Fruit fly (Drosophila melanogaster) whole organism: ENCODE data around the gene CG11263.

ENCODE experiments used
- CG8478 ChIP-seq: fragments of >200 bp; optimal IDR thresholded peaks from 2 replicates; lab custom pipeline; 2018; ENCODE audit warnings: inconsistent platforms
- Dll ChIP-seq: fragments of >200 bp; optimal IDR thresholded peaks from 2 replicates; lab custom pipeline; 2017
- EcR ChIP-seq, 2 experiments: fragments of >200 bp; optimal IDR thresholded peaks; 2 replicates each; lab custom pipeline; 2017; ENCODE audit warnings: missing biosample characterization in 2 of 2, missing genetic modification characterization in 2 of 2, missing genetic modification reagents in 2 of 2
- pan ChIP-seq: fragments of >200 bp; optimal IDR thresholded peaks from 2 replicates; lab custom pipeline; 2017
- psq ChIP-seq: fragments of >200 bp; optimal IDR thresholded peaks from 2 replicates; lab custom pipeline; 2017
- usp ChIP-seq: fragments of >200 bp; optimal IDR thresholded peaks from 2 replicates; lab custom pipeline; 2017; ENCODE audit warnings: missing biosample characterization, missing genetic modification characterization, mixed read lengths

CG11263 gene

DNA sequence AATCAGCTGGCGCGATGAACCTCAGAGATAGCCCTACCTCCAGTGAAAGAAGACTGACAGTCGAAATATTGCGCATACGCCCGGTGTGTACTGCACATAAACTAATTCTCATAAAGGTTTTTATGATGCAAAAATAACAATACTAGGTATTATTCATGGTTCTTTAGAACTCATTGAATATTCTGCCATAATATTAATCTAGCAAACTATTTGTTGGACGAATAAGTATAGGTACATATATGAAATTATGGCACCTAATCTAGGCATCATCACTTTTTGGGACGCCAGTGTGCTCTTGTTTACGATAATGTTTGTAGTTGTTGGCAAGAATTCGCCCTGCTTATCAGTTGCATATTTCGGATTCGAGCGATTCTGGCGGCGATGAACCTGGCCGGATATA is 15.1 kb downstream of the CG11263 start:
- TF ChIP-seq CG8478 (lab: Kevin White, UChicago) (no peak), psq (lab: Kevin White, UChicago) (no peak), usp (no peak), EcR (GFP tag; optimal IDR thresholded peaks at IDR 0.05; lab: Kevin White, UChicago) (no peak), pan (lab: Kevin White, UChicago) (no peak), Dll (lab: Kevin White, UChicago) (no peak)

DNA sequence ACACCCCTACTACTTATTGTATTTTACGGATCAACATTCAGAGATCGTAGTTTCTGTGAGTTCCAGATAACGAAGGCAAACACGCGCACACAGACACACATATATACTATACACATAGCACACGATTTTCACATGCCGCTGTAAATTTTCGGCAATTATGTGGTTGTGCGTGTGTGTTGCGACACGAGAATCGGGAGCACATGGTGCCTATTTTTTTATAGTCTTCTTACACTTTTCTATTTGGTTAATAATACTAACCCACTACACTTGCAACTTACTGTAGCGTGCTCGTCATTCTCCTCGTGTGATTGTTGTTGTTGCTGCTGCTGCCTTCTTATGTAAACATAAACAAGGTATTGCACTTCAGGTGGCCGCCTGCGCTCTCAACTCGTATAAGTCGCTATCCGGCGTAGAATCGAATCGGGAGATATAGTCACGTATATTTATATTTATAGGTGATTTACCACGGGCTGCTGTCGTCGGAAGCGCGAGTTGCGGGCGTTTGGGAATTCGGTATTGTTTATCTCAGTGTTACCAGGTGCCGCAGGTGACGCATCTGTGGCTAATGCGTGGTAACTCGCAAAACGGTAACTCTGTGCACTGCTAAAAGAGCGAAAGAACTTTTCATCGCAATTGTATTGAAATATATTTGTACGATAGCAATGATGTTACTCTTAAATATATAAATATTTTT is 15.7 kb downstream of the CG11263 start, which contains the start of gene Adk2:
TSS of gene Adk2 (minus strand) at position 529 of the 694 bp plus-strand sequence.
- TF ChIP-seq pan (lab: Kevin White, UChicago) (no peak), psq (lab: Kevin White, UChicago) (no peak), usp (no peak), EcR (GFP tag; optimal IDR thresholded peaks at IDR 0.05; lab: Kevin White, UChicago) (no peak), Dll (lab: Kevin White, UChicago) (no peak)

DNA sequence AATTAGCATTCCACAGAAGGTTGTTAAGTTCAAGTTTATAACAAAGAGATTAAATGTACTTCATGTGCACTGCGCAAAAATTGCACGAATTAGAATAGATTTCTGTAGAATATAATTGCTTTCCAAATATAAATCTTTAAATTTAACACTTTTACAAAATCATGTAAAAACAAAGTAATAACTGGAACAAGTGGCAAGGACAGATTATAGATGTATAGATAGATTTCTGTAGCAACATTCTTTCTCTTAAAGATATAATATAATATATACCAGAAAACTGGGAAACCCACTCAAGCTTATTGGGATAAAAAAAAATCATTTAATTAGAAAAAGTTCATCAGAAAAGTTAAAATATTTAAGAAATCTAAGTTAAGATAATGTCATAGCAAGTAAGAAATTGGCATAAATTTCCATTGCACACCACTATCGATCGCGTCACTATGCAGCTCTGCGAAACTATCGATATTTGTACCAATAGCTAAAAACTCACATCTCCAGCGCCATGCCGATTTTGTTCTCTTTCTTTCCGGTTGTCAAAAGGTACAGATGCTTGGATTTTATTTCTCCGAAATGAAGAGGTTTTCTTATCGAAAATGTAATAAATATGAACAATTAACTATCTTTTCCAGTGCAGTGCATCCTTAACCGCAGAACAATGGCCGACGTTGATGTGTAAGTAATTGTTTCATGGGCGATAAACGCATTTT is 16.4 kb downstream of the CG11263 start, which contains the start of gene RpS12:
TSS of gene RpS12 (plus strand) at position 499 of the 707 bp plus-strand sequence.
- TF ChIP-seq Dll (lab: Kevin White, UChicago) (no peak), psq (lab: Kevin White, UChicago) (no peak), usp (no peak), EcR (GFP tag; optimal IDR thresholded peaks at IDR 0.05; lab: Kevin White, UChicago) (no peak)

DNA sequence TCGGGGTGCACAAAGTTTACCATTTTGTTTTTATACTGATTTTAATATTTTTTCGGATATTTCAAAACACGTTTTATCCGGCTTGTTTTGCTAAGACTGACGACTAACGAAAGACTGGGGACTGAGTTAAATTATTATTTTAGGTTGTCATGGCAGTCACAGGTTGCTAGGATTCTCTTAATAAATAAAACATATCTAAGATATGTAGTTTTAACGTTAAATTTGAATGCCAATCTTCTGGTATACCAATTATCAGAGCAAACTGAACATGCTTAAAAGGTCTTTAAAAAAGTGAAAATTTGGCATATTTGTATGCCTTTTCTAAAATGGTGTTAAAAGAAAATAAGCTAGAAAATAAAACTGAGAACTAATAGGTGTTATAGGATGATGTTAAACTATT is 19.7 kb downstream of the CG11263 start, which contains the start of gene Zmynd10:
TSS of gene Zmynd10 (minus strand) at position 101 of the 400 bp plus-strand sequence.
- TF ChIP-seq psq (lab: Kevin White, UChicago) (no peak), pan (lab: Kevin White, UChicago) (no peak), usp (no peak), CG8478 (lab: Kevin White, UChicago) (no peak)

DNA sequence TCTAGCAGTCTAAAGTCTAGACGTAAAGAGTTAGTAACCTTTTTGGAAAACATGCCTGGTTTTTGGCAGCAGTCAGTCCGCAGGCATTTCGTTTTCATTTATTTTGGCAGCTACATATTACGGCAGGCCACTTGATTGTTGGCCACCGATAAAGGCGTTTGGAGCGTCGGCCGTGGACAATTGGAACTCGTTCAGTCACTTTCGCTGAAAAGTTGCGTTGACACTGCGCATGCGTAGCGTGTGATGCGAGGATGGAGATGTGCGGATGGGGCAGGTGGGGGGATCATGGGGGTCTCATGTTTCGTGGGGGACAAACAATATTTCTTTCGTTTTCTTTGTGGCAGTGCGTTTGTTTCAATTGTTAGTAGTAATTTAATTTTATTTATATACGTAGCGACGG is 20.3 kb downstream of the CG11263 start:
- TF ChIP-seq CG8478 (lab: Kevin White, UChicago) (no peak), Dll (lab: Kevin White, UChicago) (no peak), pan (lab: Kevin White, UChicago) (no peak), usp (no peak), psq (lab: Kevin White, UChicago) (no peak), EcR (GFP tag; optimal IDR thresholded peaks at IDR 0.05; lab: Kevin White, UChicago) (no peak)

DNA sequence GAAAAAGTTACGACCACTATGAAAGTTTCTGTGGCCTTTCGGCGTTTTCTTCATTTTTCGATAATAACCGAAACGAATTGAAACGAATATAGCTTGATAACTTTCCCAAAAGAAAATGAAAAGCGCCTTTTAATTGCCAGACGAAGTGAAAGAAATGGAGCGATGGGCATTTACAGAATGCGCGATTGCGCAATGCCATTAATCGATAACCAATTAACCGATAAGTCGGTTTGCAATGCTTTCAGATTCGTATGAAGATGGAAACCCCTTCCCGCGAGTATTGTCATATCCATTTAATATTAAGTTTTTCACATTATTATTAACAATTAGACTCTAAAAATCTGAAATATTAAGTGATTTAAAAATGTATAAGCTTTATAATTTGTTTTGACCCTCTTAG is 20.7 kb downstream of the CG11263 start:
- TF ChIP-seq CG8478 (lab: Kevin White, UChicago) (no peak), EcR (GFP tag; optimal IDR thresholded peaks at IDR 0.05; lab: Kevin White, UChicago) (no peak), pan (lab: Kevin White, UChicago) (no peak), psq (lab: Kevin White, UChicago) (no peak), Dll (lab: Kevin White, UChicago) (no peak), usp (no peak)

DNA sequence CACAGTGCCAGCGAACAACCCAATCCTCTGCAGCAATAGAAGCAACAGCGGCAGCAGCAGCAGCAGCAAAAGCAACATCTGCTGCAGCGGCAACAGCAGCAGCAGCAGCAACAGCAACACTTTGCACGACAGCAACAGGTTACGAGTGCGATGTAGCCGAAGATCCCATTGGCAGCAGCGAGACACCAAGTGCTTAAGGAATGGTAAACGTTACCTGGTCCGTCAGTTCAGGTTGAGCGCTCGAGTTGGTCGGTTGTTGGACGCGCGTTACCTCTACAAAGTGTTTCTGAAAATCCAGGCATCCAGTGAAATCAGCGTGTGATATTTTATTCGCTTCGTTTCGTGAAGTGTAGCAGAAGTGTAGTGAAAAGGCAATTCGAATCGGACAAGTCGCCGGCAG is 22.1 kb downstream of the CG11263 start, which contains the start of gene CG17672:
TSS of gene CG17672 (plus strand) at position 223 of the 400 bp plus-strand sequence.
- TF ChIP-seq CG8478 (lab: Kevin White, UChicago) (no peak), psq (lab: Kevin White, UChicago) (no peak), Dll (lab: Kevin White, UChicago) (no peak), usp (no peak), EcR (GFP tag; optimal IDR thresholded peaks at IDR 0.05; lab: Kevin White, UChicago) (no peak), pan (lab: Kevin White, UChicago) (no peak)

DNA sequence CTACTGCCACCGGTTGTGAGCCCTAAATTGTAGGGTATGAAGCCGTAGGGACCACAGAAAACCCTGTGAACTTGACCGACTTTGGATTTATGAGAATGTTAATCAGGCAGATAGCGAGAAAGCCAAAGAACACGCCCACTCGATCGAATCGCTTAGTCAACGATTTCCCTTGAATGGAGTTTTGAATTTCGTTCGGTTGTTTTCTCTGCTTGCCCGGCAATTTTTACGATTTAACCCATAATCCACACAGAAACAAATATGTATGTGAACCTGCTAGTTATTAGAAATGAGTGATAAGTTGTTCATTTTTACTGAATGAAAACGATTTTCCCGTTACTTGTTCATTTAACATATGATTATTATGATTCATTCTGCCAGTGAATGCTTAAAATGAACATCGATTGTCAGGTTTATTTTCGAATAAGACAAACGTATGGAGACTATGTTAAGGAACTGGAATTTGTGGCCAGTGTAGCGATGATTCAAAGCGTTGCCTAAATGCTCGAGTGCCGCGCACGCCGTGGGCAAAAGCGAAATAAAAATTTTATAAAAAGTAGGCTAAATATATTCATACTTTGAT is 23.5 kb downstream of the CG11263 start:
- TF ChIP-seq EcR (GFP tag; optimal IDR thresholded peaks at IDR 0.05; lab: Kevin White, UChicago) (no peak), pan (lab: Kevin White, UChicago) (no peak), CG8478 (lab: Kevin White, UChicago) (no peak), Dll (lab: Kevin White, UChicago) (no peak), psq (lab: Kevin White, UChicago) (no peak), usp (no peak)

DNA sequence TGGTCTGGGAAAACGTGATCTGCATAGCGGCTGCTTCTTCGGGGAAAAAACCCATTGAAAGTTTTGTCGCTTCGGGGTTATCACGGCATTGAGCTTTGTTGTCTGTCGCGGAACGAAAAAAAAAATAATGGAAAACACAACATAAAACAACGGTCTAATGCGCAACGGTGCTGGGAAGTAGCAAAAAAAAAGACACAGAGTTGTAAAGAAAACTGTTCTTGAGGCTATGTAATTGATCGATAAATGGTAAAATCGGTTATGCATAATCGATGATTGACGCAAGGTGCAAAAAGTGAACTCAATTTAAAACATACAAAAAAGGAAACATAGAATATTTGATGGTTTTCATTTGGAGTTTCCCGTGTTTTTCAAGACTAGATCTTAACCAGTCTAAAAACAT is 24.7 kb downstream of the CG11263 start:
- TF ChIP-seq usp = no peak
- TF ChIP-seq pan (lab: Kevin White, UChicago) = no peak
- no peak for TF ChIP-seq EcR (GFP tag; optimal IDR thresholded peaks at IDR 0.05; lab: Kevin White, UChicago)
- TF ChIP-seq CG8478 (lab: Kevin White, UChicago) = no peak
- no peak for TF ChIP-seq psq (lab: Kevin White, UChicago)
- no peak for TF ChIP-seq Dll (lab: Kevin White, UChicago)

DNA sequence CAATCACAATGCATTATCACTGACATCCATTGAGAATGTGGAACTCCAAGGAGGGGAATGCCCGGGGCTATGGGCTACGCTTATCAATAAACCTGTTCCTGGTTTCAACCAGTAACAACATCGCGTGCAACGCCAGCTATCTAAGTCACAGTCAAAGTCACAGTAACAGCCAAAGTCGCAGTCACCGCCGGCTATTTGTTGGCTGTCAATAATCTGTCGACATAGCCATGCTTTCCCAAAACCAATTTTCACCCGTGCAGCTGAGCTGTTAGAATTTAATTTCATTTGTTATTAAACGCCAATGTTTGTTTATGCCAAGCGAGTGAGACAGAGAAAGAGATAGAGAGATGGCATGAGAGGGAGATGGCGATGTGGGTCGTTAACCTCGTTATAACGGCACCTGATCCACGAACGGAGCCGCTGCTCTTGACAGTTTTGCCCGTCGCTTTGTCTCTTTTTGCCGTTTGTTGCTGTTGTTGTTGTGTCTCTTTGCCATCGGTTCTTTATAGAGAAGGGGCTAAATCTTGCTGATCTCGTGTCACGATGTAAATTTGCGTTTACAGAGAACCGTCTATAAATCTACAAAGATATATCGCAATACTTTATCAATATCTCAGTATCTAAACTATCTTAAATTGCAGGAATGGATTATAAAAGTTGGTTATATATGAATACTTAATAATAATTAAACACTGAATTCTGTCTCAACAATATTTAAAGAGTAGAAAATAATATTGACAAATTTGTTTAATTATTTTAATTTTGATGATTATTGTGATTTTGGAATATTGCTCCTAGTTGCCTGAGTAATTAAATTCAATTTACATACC is 25.7 kb downstream of the CG11263 start:
- TF ChIP-seq pan (lab: Kevin White, UChicago) = no peak
- TF ChIP-seq CG8478 (lab: Kevin White, UChicago) = no peak
- TF ChIP-seq psq (lab: Kevin White, UChicago) = no peak
- no peak for TF ChIP-seq Dll (lab: Kevin White, UChicago)
- no peak for TF ChIP-seq usp
- no peak for TF ChIP-seq EcR (GFP tag; optimal IDR thresholded peaks at IDR 0.05; lab: Kevin White, UChicago)

DNA sequence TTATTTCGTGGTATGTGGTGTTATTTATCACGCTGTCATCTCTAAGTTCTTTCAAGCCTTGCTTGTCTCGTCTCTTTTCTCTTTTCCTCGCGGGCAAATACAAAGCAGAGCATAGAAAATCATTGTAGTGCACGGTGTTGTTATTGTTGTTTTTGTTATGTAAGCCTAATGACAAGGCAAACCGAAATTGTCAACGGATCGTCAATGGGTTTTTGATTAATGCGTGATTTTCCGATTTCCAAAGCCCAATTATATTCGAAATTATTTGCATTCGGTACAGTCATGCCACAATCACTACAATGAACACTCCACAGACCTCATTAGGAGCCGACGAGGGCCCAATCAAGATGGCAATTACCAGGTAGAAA is 26.3 kb downstream of the CG11263 start:
- TF ChIP-seq usp = no peak
- TF ChIP-seq psq (lab: Kevin White, UChicago) = no peak
- TF ChIP-seq Dll (lab: Kevin White, UChicago) = no peak
- TF ChIP-seq EcR (GFP tag; optimal IDR thresholded peaks at IDR 0.05; lab: Kevin White, UChicago) = no peak
- TF ChIP-seq CG8478 (lab: Kevin White, UChicago) = no peak
- TF ChIP-seq pan (lab: Kevin White, UChicago) = no peak
